Worm (Caenorhabditis elegans): ENCODE data around the gene C13A2.1.

- TF ChIP-seq pqm-1 (tag; optimal IDR thresholded peaks at IDR 0.05) = no peak
- TF ChIP-seq hlh-30 (tag; optimal IDR thresholded peaks at IDR 0.05; ENCODE audit: insufficient read depth) = no peak
- no peak for TF ChIP-seq dve-1 (tag; optimal IDR thresholded peaks at IDR 0.05)
- TF ChIP-seq ceh-9 (tag; optimal IDR thresholded peaks at IDR 0.05) = no peak
- no peak for TF ChIP-seq npax-4 (tag; optimal IDR thresholded peaks at IDR 0.05)
- no peak for TF ChIP-seq nfya-1 (tag; optimal IDR thresholded peaks at IDR 0.05)
- TF ChIP-seq fkh-10 (GFP tag; optimal IDR thresholded peaks at IDR 0.05) = no peak
- TF ChIP-seq nhr-11 (tag; optimal IDR thresholded peaks at IDR 0.05) = no peak
- no peak for TF ChIP-seq ceh-45 (GFP tag; IDR thresholded peaks at IDR 0.05)
- no peak for TF ChIP-seq ttx-3 (tag; optimal IDR thresholded peaks at IDR 0.05)
- TF ChIP-seq zip-5 (tag; optimal IDR thresholded peaks at IDR 0.05) = no peak
- TF ChIP-seq tbx-2 (tag; optimal IDR thresholded peaks at IDR 0.05) = no peak
Observed at ce11 chrV:7307089-7307488, 18.3 kb downstream of the C13A2.1 start, which contains the start of gene F07G11.1.
